Worm (Caenorhabditis elegans): Measurements from ENCODE around the gene mec-4.

Gene mec-4

DNA sequence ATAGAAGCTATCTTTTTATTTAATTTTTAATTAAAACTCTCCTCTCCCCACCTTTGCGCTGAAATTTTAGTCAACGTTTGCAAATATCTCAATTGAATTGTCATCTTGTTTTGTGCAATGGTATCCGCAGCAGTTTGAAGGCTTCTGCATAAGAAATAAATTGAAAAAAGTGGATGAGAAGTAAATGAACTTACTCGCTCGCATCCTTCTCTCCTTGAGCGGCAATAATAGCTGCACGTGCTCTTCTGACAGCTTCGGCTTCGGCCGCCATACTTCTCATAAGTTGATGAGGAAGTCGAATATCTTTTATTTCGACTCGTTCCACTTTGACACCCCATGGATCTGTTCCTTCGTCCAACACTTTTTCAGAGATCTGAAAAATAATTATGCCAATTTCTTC lies 9.9 kb upstream of the mec-4 start:
- TF ChIP-seq klf-2 (GFP tag; conservative IDR thresholded peaks at IDR 0.05): no peak
- no peak for TF ChIP-seq cog-1 (tag; optimal IDR thresholded peaks at IDR 0.05)
- no peak for TF ChIP-seq ztf-29 (GFP tag; IDR thresholded peaks at IDR 0.05)
- TF ChIP-seq flt-1 (GFP tag; IDR thresholded peaks at IDR 0.05): no peak
- no peak for TF ChIP-seq ztf-23 (GFP tag; IDR thresholded peaks at IDR 0.05)
- TF ChIP-seq med-1 (GFP tag; optimal IDR thresholded peaks at IDR 0.05; ENCODE audit: insufficient read depth): no peak
- no peak for TF ChIP-seq tab-1 (GFP tag; IDR thresholded peaks at IDR 0.05)
- no peak for TF ChIP-seq ref-1 (GFP tag; conservative IDR thresholded peaks at IDR 0.05)
- no peak for TF ChIP-seq T22C8.4 (GFP tag; IDR thresholded peaks at IDR 0.05)

DNA sequence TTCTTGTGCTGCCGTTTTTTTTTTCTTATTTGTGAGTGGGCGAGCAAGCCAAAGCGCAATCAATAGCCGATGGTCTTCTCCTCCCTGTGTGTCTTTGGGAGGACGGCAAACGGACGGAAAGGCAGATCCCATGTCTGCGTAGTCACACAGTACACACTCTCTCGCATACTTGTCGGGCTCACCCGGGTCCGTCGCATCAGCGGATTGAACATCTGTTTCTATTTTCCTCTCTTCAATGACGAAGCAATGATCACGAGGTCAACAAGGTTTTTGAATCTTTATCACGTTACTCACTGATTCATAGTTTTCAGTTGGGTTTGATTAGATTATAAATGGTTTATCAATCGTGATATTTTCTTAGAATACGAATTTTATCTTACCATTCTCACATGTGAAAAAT lies 8.6 kb upstream of the mec-4 start:
- TF ChIP-seq flt-1 (GFP tag; IDR thresholded peaks at IDR 0.05) (0 out of 2 replicates have a peak, but pooled peaks have one; percentile 36), T22C8.4 (GFP tag; IDR thresholded peaks at IDR 0.05) (no peak)

DNA sequence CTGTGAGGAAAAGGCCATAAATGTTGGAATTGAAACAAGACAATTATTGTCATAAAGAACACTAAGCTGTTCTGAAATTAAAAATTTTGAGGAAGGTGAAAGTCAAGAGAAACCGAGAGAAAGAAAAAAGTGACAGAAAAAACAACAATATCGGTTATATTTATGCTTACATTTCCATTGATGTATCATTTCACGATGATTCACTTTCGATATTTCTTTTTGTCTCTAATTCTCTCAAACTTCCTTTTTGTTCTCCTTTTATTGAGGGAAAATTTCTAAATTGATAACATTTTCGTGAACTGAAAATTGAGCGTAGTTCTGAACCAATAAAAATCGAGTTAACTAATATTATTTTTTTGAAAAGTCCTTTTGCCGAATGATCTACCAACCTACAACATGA lies 8.0 kb upstream of the mec-4 start:
- TF ChIP-seq T22C8.4 (GFP tag; IDR thresholded peaks at IDR 0.05) (no peak), tab-1 (GFP tag; IDR thresholded peaks at IDR 0.05) (no peak), ztf-29 (GFP tag; IDR thresholded peaks at IDR 0.05) (no peak), flt-1 (GFP tag; IDR thresholded peaks at IDR 0.05) (no peak), klf-2 (GFP tag; conservative IDR thresholded peaks at IDR 0.05) (no peak), ztf-23 (GFP tag; IDR thresholded peaks at IDR 0.05) (no peak), cog-1 (tag; optimal IDR thresholded peaks at IDR 0.05) (no peak), med-1 (GFP tag; optimal IDR thresholded peaks at IDR 0.05; ENCODE audit: insufficient read depth) (no peak), ref-1 (GFP tag; conservative IDR thresholded peaks at IDR 0.05) (no peak)

DNA sequence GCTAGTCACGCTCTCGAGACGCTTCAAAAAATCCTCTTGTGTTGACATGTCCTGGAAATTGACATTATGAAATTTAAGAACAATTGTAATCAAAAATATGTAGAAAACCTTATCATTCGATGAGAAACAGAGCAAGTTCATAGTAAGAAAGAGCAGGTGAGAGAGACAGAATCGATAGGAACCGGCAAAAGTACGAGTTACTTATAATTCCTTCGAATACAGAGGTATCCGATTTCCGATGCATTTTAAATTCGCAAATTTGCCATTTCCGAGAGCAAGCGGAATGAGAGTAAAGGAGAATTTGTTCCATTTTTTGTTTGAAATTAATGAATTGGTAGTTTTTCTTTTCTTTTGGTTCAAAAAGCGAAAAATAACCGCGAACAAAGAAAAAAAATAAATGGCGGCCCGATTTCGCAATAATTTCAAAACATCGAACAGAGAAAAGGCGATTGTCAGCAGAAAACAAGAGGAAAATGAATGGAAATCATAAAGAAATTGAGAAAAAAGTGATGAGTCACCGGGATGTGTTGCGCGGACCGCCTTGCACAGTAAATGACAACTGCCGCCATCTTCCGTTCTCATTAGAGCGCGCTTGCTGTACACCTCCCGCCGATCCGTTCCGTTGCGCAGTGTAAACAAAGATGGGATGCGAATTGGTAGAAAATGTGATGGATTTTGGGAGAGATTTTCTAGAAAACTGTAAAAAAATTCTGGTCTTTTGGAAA lies 6.9 kb upstream of the mec-4 start, which contains the start of gene cas-1:
Gene cas-1 (minus strand): TSS at position 51 of the 725 bp plus-strand sequence.
- no peak for TF ChIP-seq ztf-29 (GFP tag; IDR thresholded peaks at IDR 0.05)
- peak; percentile 32; the same call in 1 of the 2 replicates for TF ChIP-seq flt-1 (GFP tag; IDR thresholded peaks at IDR 0.05)
- no peak for TF ChIP-seq ztf-23 (GFP tag; IDR thresholded peaks at IDR 0.05)

DNA sequence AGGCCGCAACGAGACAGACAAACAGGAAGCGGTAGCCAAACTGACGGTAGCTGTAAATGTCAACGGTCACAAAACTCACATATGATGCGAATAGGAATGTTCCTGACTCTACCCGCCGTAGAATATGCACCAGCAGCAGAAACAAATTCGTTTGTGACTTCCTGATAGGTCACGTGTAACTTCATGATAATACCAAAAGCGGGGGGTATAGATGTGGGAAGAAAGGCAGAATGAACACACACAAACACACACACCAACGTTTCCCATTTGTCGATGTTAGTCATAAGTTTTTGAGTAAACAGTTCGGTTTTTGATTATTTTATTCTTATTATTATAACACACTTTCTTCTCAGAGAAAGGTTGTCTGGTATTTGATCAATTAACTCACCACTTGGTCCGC lies 6.2 kb upstream of the mec-4 start:
- no peak for TF ChIP-seq ztf-29 (GFP tag; IDR thresholded peaks at IDR 0.05)
- no peak for TF ChIP-seq med-1 (GFP tag; optimal IDR thresholded peaks at IDR 0.05; ENCODE audit: insufficient read depth)
- TF ChIP-seq ztf-23 (GFP tag; IDR thresholded peaks at IDR 0.05): no peak
- no peak for TF ChIP-seq tab-1 (GFP tag; IDR thresholded peaks at IDR 0.05)
- TF ChIP-seq klf-2 (GFP tag; conservative IDR thresholded peaks at IDR 0.05): no peak
- TF ChIP-seq cog-1 (tag; optimal IDR thresholded peaks at IDR 0.05): no peak
- TF ChIP-seq ref-1 (GFP tag; conservative IDR thresholded peaks at IDR 0.05): no peak
- no peak for TF ChIP-seq flt-1 (GFP tag; IDR thresholded peaks at IDR 0.05)
- TF ChIP-seq T22C8.4 (GFP tag; IDR thresholded peaks at IDR 0.05): no peak

DNA sequence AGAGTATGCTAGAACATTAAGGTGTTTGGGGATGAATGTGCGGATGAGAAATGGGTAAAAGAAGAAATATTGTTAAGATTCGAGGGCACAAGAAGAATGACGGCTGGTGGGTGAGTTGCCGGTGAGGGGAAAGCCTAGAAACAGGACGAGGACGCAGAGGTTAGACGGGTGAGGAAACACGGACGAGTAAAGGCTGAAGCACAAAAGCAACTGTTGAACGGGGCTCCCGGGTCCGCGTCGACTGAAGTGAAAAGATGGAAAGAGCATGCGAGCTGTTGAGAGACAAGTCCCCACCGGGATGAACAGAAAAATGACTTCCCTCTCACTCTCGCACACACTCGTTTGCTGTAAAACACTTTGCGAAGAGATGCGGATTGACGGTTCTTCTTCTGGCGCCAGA lies 5.1 kb upstream of the mec-4 start:
- TF ChIP-seq ztf-23 (GFP tag; IDR thresholded peaks at IDR 0.05): no peak
- TF ChIP-seq tab-1 (GFP tag; IDR thresholded peaks at IDR 0.05): no peak
- TF ChIP-seq med-1 (GFP tag; optimal IDR thresholded peaks at IDR 0.05; ENCODE audit: insufficient read depth): no peak
- TF ChIP-seq T22C8.4 (GFP tag; IDR thresholded peaks at IDR 0.05): no peak
- TF ChIP-seq ztf-29 (GFP tag; IDR thresholded peaks at IDR 0.05): no peak
- TF ChIP-seq ref-1 (GFP tag; conservative IDR thresholded peaks at IDR 0.05): no peak
- TF ChIP-seq cog-1 (tag; optimal IDR thresholded peaks at IDR 0.05): no peak
- TF ChIP-seq flt-1 (GFP tag; IDR thresholded peaks at IDR 0.05): no peak
- no peak for TF ChIP-seq klf-2 (GFP tag; conservative IDR thresholded peaks at IDR 0.05)

DNA sequence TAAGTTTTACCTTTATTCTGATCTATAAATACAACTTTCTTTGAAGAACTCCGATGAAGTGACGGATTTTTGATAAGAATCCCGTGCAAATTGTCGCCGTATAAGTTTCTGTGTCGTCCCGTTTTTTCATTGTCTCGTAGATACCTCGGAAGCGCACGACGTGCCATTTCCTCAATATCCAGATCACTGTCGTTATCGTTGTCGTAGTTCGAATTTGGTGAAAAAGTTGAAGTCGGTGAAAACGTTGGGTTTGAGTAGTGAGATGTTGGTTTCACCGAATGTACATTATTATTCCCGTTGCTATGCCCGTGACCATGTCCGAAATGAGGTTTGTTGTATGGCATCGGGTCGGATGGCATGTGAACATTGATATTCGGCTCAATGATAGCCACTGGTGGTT lies 2.8 kb upstream of the mec-4 start:
- TF ChIP-seq tab-1 (GFP tag; IDR thresholded peaks at IDR 0.05): no peak
- no peak for TF ChIP-seq ztf-29 (GFP tag; IDR thresholded peaks at IDR 0.05)
- TF ChIP-seq T22C8.4 (GFP tag; IDR thresholded peaks at IDR 0.05): no peak
- no peak for TF ChIP-seq flt-1 (GFP tag; IDR thresholded peaks at IDR 0.05)
- TF ChIP-seq ztf-23 (GFP tag; IDR thresholded peaks at IDR 0.05): no peak
- TF ChIP-seq klf-2 (GFP tag; conservative IDR thresholded peaks at IDR 0.05): no peak
- TF ChIP-seq ref-1 (GFP tag; conservative IDR thresholded peaks at IDR 0.05): no peak
- no peak for TF ChIP-seq med-1 (GFP tag; optimal IDR thresholded peaks at IDR 0.05; ENCODE audit: insufficient read depth)
- no peak for TF ChIP-seq cog-1 (tag; optimal IDR thresholded peaks at IDR 0.05)

DNA sequence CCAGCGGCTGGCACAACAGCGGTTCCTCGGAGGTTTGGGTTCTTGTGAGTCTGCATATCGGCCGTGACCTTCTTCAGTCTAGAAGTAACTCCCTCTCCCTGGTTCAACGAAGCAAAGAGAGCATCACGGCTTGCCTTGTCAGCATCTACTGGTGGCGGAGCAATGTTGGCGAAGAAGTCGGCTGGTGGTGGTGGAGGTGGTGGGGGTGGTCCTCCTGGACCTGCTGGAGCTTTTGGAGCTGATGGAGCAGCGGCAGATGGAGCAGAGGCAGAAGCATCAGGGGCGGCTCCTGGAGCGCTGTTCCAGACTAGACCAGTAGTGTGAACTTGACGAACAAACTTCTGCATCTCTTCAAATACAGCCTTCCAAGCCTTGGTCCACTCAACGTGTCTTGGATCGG lies 1.6 kb upstream of the mec-4 start:
- TF ChIP-seq ztf-23 (GFP tag; IDR thresholded peaks at IDR 0.05) (no peak), ref-1 (GFP tag; conservative IDR thresholded peaks at IDR 0.05) (no peak), flt-1 (GFP tag; IDR thresholded peaks at IDR 0.05) (no peak), T22C8.4 (GFP tag; IDR thresholded peaks at IDR 0.05) (no peak), tab-1 (GFP tag; IDR thresholded peaks at IDR 0.05) (no peak), med-1 (GFP tag; optimal IDR thresholded peaks at IDR 0.05; ENCODE audit: insufficient read depth) (no peak), klf-2 (GFP tag; conservative IDR thresholded peaks at IDR 0.05) (no peak), cog-1 (tag; optimal IDR thresholded peaks at IDR 0.05) (no peak), ztf-29 (GFP tag; IDR thresholded peaks at IDR 0.05) (no peak)

DNA sequence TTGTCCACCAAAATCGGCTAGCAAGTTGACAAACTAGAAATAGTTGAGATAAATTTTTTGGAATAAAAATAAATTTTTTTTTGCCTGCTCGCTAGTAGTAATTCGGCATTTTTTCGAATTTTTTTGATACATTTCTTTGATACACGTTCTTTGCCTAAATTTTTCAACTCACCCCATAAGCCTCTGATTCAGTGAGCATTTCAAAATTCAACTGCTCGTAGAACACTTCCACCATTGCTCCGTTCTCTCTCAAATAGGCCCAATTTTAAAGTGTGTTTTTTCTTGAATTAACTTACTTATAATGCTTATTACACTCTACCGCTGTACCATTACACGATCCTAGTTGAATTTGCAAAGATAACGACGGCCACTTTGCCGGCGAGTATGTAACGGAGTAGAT lies 3.4 kb downstream of the mec-4 start:
- no peak for TF ChIP-seq ztf-29 (GFP tag; IDR thresholded peaks at IDR 0.05)
- no peak for TF ChIP-seq cog-1 (tag; optimal IDR thresholded peaks at IDR 0.05)
- TF ChIP-seq klf-2 (GFP tag; conservative IDR thresholded peaks at IDR 0.05): no peak
- TF ChIP-seq T22C8.4 (GFP tag; IDR thresholded peaks at IDR 0.05): no peak

DNA sequence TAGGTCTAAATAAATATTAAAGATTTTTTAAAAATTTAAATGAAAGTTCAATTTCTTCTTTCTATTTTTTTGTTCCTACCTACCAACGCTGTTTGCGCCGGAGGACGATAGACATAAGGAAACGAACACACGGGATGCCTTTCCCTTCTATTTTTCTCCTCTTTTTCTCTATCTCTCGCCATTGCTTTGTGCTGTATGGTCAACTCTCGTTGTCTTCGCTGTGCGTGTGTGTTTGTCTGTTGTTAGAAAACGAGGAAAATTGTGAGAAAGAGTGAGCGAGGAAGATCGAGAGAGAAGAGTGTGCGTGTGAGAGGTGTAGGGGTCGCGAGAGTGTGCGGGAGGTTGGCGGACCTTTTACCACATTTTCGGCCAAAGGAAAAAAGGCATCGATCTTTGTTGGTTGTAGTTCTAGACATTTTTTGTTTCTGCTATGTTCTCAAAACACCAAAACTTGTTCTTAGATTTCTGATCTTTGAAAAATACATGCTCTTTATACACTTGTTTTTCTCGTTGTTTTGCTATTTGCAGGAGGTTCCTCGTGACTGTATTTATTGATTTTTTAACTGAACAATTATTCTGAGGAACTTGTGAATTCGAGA lies 7.8 kb downstream of the mec-4 start:
- no peak for TF ChIP-seq klf-2 (GFP tag; conservative IDR thresholded peaks at IDR 0.05)
- no peak for TF ChIP-seq flt-1 (GFP tag; IDR thresholded peaks at IDR 0.05)
- no peak for TF ChIP-seq ztf-29 (GFP tag; IDR thresholded peaks at IDR 0.05)
- TF ChIP-seq ztf-23 (GFP tag; IDR thresholded peaks at IDR 0.05): no peak
- TF ChIP-seq tab-1 (GFP tag; IDR thresholded peaks at IDR 0.05): no peak
- TF ChIP-seq cog-1 (tag; optimal IDR thresholded peaks at IDR 0.05): no peak
- no peak for TF ChIP-seq med-1 (GFP tag; optimal IDR thresholded peaks at IDR 0.05; ENCODE audit: insufficient read depth)
- no peak for TF ChIP-seq ref-1 (GFP tag; conservative IDR thresholded peaks at IDR 0.05)
- no peak for TF ChIP-seq T22C8.4 (GFP tag; IDR thresholded peaks at IDR 0.05)

Measured in whole organism, midembryonic.